Worm (Caenorhabditis elegans): ENCODE measurements around the gene Y24D9A.7.

DNA sequence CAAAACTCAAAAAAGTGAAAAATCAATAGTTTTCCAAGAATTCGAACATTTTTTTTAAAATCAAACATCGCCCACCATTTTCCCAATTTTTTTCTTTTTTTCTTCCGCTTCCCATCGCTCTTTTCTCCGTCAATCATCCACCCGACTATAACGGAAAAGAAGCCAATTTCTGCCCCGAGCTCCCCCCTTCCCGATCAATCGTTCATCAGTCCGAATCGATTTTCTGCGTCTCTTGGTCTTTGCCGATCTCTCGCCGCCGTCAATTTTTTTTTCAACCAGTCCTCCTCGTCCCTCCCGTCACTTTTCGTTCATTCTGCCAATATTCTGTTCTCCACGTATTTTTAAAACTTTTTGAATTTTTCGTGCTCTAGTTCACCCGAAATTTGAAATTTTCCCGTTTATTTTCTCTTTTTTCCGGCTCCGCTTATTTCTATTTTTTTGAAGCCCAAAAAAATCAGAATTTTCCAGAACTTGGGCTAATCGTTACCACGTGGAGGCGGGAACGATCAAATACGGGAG, 11.0 kb downstream of the Y24D9A.7 start, which contains the start of gene ell-1:
- TF ChIP-seq ama-1 (optimal IDR thresholded peaks at IDR 0.05), result no peak
- no peak for TF ChIP-seq ahr-1 (tag; optimal IDR thresholded peaks at IDR 0.05)
- TF ChIP-seq pros-1 (tag; optimal IDR thresholded peaks at IDR 0.05), result no peak
- no peak for TF ChIP-seq sdc-2 (tag; optimal IDR thresholded peaks at IDR 0.05)
